Worm (Caenorhabditis elegans): ENCODE measurements around the gene chst-1.

The chst-1 gene

DNA sequence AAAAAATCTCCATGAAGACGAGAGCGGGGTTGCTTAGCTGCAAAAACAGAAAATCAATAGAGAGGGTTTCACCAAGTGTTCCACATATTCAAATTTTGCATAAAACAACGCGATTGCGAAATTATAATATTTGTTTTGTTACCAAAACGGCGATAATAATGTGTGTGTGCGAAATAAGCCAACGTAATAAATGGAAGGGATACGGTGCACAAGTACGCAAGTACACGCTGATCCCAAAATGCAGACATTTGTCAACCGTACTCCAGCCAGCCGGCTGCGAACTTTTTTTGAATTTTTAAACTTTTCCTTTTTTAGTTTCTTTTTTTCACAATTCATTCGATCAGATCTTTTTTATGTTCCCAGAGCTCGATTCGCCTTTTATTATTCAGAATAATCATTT lies 18.1 kb upstream of the chst-1 start, which contains the start of gene ire-1 (continued):
- TF ChIP-seq hsf-1 (GFP tag; IDR thresholded peaks at IDR 0.05) (no peak), nfya-2 (GFP tag; IDR thresholded peaks at IDR 0.05) (no peak), zfh-2 (GFP tag; conservative IDR thresholded peaks at IDR 0.05) (no peak), somi-1 (GFP tag; optimal IDR thresholded peaks at IDR 0.05) (no peak), unc-130 (GFP tag; optimal IDR thresholded peaks at IDR 0.05) (no peak), F57C9.4 (tag; optimal IDR thresholded peaks at IDR 0.05) (no peak), snpc-3.4 (tag; optimal IDR thresholded peaks at IDR 0.05) (peak; percentile 55), lin-54 (GFP tag; optimal IDR thresholded peaks at IDR 0.05) (no peak), lin-26 (GFP tag; IDR thresholded peaks at IDR 0.05) (no peak), cebp-1 (GFP tag; IDR thresholded peaks at IDR 0.05) (peak; percentile 82), cebp-1 (tag; optimal IDR thresholded peaks at IDR 0.05) (peak; percentile 92), attf-3 (GFP tag; conservative IDR thresholded peaks at IDR 0.05) (no peak), ztf-28 (GFP tag; IDR thresholded peaks at IDR 0.05) (no peak), ceh-100 (GFP tag; IDR thresholded peaks at IDR 0.05) (peak; percentile 41; the same call in 1 of the 2 replicates), attf-5 (GFP tag; optimal IDR thresholded peaks at IDR 0.05) (peak; percentile 74), C06A6.2 (GFP tag; conservative IDR thresholded peaks at IDR 0.05) (no peak), ztf-25 (GFP tag; IDR thresholded peaks at IDR 0.05) (no peak), rec-8 (tag; optimal IDR thresholded peaks at IDR 0.05) (no peak), pha-4 (tag; optimal IDR thresholded peaks at IDR 0.05) (peak; percentile 73), zim-3 (tag; optimal IDR thresholded peaks at IDR 0.05) (no peak), madf-6 (GFP tag; IDR thresholded peaks at IDR 0.05) (peak; percentile 30; the same call in 1 of the 2 replicates), Y53F4B.3 (GFP tag; IDR thresholded peaks at IDR 0.05) (no peak), B0035.1 (tag; optimal IDR thresholded peaks at IDR 0.05) (no peak), K11D2.4 (GFP tag; IDR thresholded peaks at IDR 0.05) (no peak), B0019.2 (GFP tag; conservative IDR thresholded peaks at IDR 0.05) (peak; percentile 31; the same call in 1 of the 2 replicates), nhr-120 (GFP tag; IDR thresholded peaks at IDR 0.05) (no peak), madf-8 (GFP tag; conservative IDR thresholded peaks at IDR 0.05) (no peak), nfya-1 (tag; optimal IDR thresholded peaks at IDR 0.05; ENCODE audit: borderline replicate concordance, insufficient read depth) (no peak), lin-35 (GFP tag; optimal IDR thresholded peaks at IDR 0.05) (no peak), F57A8.1 (GFP tag; optimal IDR thresholded peaks at IDR 0.05) (no peak), ceh-27 (GFP tag; optimal IDR thresholded peaks at IDR 0.05) (no peak), dox-1 (GFP tag; IDR thresholded peaks at IDR 0.05) (peak; percentile 59), bed-1 (GFP tag; IDR thresholded peaks at IDR 0.05) (no peak), ets-4 (GFP tag; optimal IDR thresholded peaks at IDR 0.05) (no peak), hmg-1.2 (GFP tag; IDR thresholded peaks at IDR 0.05) (peak; percentile 25; the same call in 1 of the 2 replicates), F37B4.10 (GFP tag; IDR thresholded peaks at IDR 0.05) (no peak), egl-18 (GFP tag; IDR thresholded peaks at IDR 0.05) (no peak), ztf-18 (tag; optimal IDR thresholded peaks at IDR 0.05) (peak; percentile 28), mes-4 (tag; optimal IDR thresholded peaks at IDR 0.05) (no peak), nfyb-1 (GFP tag; IDR thresholded peaks at IDR 0.05) (no peak), egl-44 (GFP tag; IDR thresholded peaks at IDR 0.05) (no peak), Y56A3A.18 (GFP tag; IDR thresholded peaks at IDR 0.05) (no peak), xnd-1 (tag; optimal IDR thresholded peaks at IDR 0.05) (no peak), F55B11.4 (tag; optimal IDR thresholded peaks at IDR 0.05; ENCODE audit: borderline replicate concordance, insufficient read depth) (no peak), C17E4.6 (GFP tag; IDR thresholded peaks at IDR 0.05) (no peak), gei-17 (GFP tag; optimal IDR thresholded peaks at IDR 0.05) (no peak), Y95B8A.8 (GFP tag; IDR thresholded peaks at IDR 0.05) (peak; percentile 47; the same call in 1 of the 2 replicates), hrde-1 (tag; optimal IDR thresholded peaks at IDR 0.05; ENCODE audit: borderline replicate concordance) (no peak), ceh-79 (tag; optimal IDR thresholded peaks at IDR 0.05) (no peak)

All from whole organism, young adult.